Fruit fly (Drosophila melanogaster): ENCODE results near the gene CG43231.

dm6 chr2L:17748746-17749358, 44.4 kb downstream of the CG43231 start:
- TF ChIP-seq tai (GFP tag; optimal IDR thresholded peaks at IDR 0.05) (no peak), dmrt93B (GFP tag; optimal IDR thresholded peaks at IDR 0.05) (peak; percentile 59), h (GFP tag; optimal IDR thresholded peaks at IDR 0.05) (peak; percentile 69), Hr78 (GFP tag; optimal IDR thresholded peaks at IDR 0.05) (no peak), OdsH (GFP tag; optimal IDR thresholded peaks at IDR 0.05) (peak; percentile 69), woc (GFP tag; optimal IDR thresholded peaks at IDR 0.05) (peak; percentile 32), foxo (GFP tag; optimal IDR thresholded peaks at IDR 0.05) (peak in 1 of 2 experiments; percentile 63), Rel (GFP tag; optimal IDR thresholded peaks at IDR 0.05) (no peak), Rel (tag; optimal IDR thresholded peaks at IDR 0.05) (no peak), br (GFP tag; optimal IDR thresholded peaks at IDR 0.05) (peak; percentile 45), Myc (optimal IDR thresholded peaks at IDR 0.05) (no peak)
